Worm (Caenorhabditis elegans) whole organism, late embryonic: ENCODE data around the gene F31D5.6.

ENCODE experiments used
- T23F11.4 ChIP-seq: fragments of 200-800 bp; sonication (Bioruptor generic); optimal IDR thresholded peaks from 2 replicates; lab custom pipeline; 2018; ENCODE audit warnings: mild to moderate bottlenecking, missing genetic modification characterization, missing compliant biosample characterization
- ceh-14 ChIP-seq: sonication (generic microtip); optimal IDR thresholded peaks from 2 replicates; lab custom pipeline; 2016; ENCODE audit warnings: missing genotype, missing genetic modification characterization, missing compliant biosample characterization
- ceh-31 ChIP-seq: sonication (generic microtip); optimal IDR thresholded peaks from 2 replicates; lab custom pipeline; 2016; ENCODE audit warnings: missing genetic modification characterization, missing compliant biosample characterization
- ceh-34 ChIP-seq: sonication (generic microtip); optimal IDR thresholded peaks from 2 replicates; lab custom pipeline; 2016; ENCODE audit warnings: mild to moderate bottlenecking, missing genetic modification characterization, missing compliant biosample characterization
- ceh-6 ChIP-seq: fragments of 200-800 bp; sonication (Bioruptor generic); optimal IDR thresholded peaks from 2 replicates; lab custom pipeline; 2018; ENCODE audit warnings: mild to moderate bottlenecking, missing genetic modification characterization, missing compliant biosample characterization
- ceh-9 ChIP-seq: sonication (generic microtip); optimal IDR thresholded peaks from 2 replicates; lab custom pipeline; 2016; ENCODE audit warnings: mild to moderate bottlenecking, missing genetic modification characterization, inconsistent platforms, missing compliant biosample characterization
- che-1 ChIP-seq: sonication (generic microtip); optimal IDR thresholded peaks from 2 replicates; lab custom pipeline; 2016; ENCODE audit warnings: mild to moderate bottlenecking, missing genetic modification characterization, missing compliant biosample characterization
- elt-4 ChIP-seq: sonication (generic microtip); optimal IDR thresholded peaks from 2 replicates; lab custom pipeline; 2016; ENCODE audit warnings: missing genetic modification characterization, missing compliant biosample characterization
- fax-1 ChIP-seq: sonication (generic microtip); optimal IDR thresholded peaks from 2 replicates; lab custom pipeline; 2016; ENCODE audit warnings: missing genotype, missing genetic modification characterization, missing compliant biosample characterization
- hlh-30 ChIP-seq: sonication (generic microtip); optimal IDR thresholded peaks from 2 replicates; lab custom pipeline; 2017; ENCODE audit warnings: antibody characterized with exemption, missing genetic modification characterization, missing compliant biosample characterization; ENCODE audit not compliant: insufficient read depth
- pha-4 ChIP-seq: fragments of 150-350 bp; optimal IDR thresholded peaks from 2 replicates; lab custom pipeline; 2018; ENCODE audit warnings: missing biosample characterization, missing genetic modification reagents, missing genetic modification characterization
- pqm-1 ChIP-seq: sonication (generic microtip); optimal IDR thresholded peaks from 2 replicates; lab custom pipeline; 2016; ENCODE audit warnings: missing genetic modification characterization, missing compliant biosample characterization
- rnt-1 ChIP-seq: sonication (generic microtip); optimal IDR thresholded peaks from 2 replicates; lab custom pipeline; 2016; ENCODE audit warnings: missing genetic modification characterization, missing compliant biosample characterization

- no peak for TF ChIP-seq hlh-30
- no peak for TF ChIP-seq fax-1 (tag; lab: Kevin White, UChicago)
- TF ChIP-seq ceh-14, result no peak
- TF ChIP-seq pqm-1 (tag; lab: Kevin White, UChicago), result no peak
- TF ChIP-seq T23F11.4, result no peak
- peak; percentile 33 for TF ChIP-seq ceh-34 (tag; lab: Kevin White, UChicago)
- TF ChIP-seq ceh-31, result no peak
- TF ChIP-seq ceh-9 (tag; lab: Kevin White, UChicago), result no peak
- no peak for TF ChIP-seq ceh-6 (GFP tag; lab: Kevin White, UChicago)
- TF ChIP-seq rnt-1 (tag; lab: Kevin White, UChicago), result peak; percentile 78
- TF ChIP-seq che-1, result no peak
- TF ChIP-seq pha-4 (tag; lab: Kevin White, UChicago), result no peak
- TF ChIP-seq elt-4 (tag; lab: Kevin White, UChicago), result no peak
These were observed 25.5 kb upstream of the F31D5.6 start for ce11 chrII:4183979-4184378.
